Worm (Caenorhabditis elegans) whole organism, L3 larva: Measurements from ENCODE around the gene F39F10.5.
A peak's percentile ranks its signal among the peaks of the same experiment; 100 is the strongest.

ENCODE experiments used
- aly-2 ChIP-seq: fragments of 150-350 bp; optimal IDR thresholded peaks from 2 replicates; lab custom pipeline; 2014; ENCODE audit warnings: missing biosample characterization, missing genetic modification characterization
- ama-1 ChIP-seq: fragments of 150-350 bp; optimal IDR thresholded peaks from 2 replicates; lab custom pipeline; 2018
- ceh-28 ChIP-seq: fragments of 150-350 bp; optimal IDR thresholded peaks from 2 replicates; lab custom pipeline; 2014; ENCODE audit warnings: missing biosample characterization, missing genetic modification reagents, missing genetic modification characterization
- ceh-9 ChIP-seq: sonication (generic microtip); optimal IDR thresholded peaks from 2 replicates; lab custom pipeline; 2018; ENCODE audit warnings: missing biosample characterization, missing genetic modification characterization
- daf-12 ChIP-seq: fragments of 150-350 bp; optimal IDR thresholded peaks from 2 replicates; lab custom pipeline; 2014; ENCODE audit warnings: missing biosample characterization, missing genetic modification reagents, missing genetic modification characterization
- egl-5 ChIP-seq: fragments of 150-350 bp; optimal IDR thresholded peaks from 2 replicates; lab custom pipeline; 2017; ENCODE audit warnings: missing biosample characterization, missing genetic modification reagents, missing genetic modification characterization, inconsistent platforms
- elt-1 ChIP-seq: fragments of 150-350 bp; optimal IDR thresholded peaks from 2 replicates; lab custom pipeline; 2014; ENCODE audit warnings: missing biosample characterization, missing genetic modification characterization
- elt-2 ChIP-seq: sonication (generic microtip); optimal IDR thresholded peaks from 2 replicates; lab custom pipeline; 2016; ENCODE audit warnings: missing genetic modification reagents, mild to moderate bottlenecking, missing genetic modification characterization, missing compliant biosample characterization
- eor-1 ChIP-seq, 2 experiments: fragments of 150-350 bp; optimal IDR thresholded peaks; 2 replicates each; lab custom pipeline; 2014 to 2018; ENCODE audit warnings: missing biosample characterization in 2 of 2, missing genetic modification characterization in 2 of 2
- fkh-10 ChIP-seq: sonication (generic microtip); optimal IDR thresholded peaks from 2 replicates; lab custom pipeline; 2017; ENCODE audit warnings: missing biosample characterization, missing genetic modification reagents, missing genetic modification characterization
- fos-1 ChIP-seq: fragments of 150-350 bp; optimal IDR thresholded peaks from 2 replicates; lab custom pipeline; 2014; ENCODE audit warnings: missing biosample characterization, missing genetic modification characterization
- lin-15B ChIP-seq: fragments of 150-350 bp; optimal IDR thresholded peaks from 2 replicates; lab custom pipeline; 2014; ENCODE audit warnings: missing biosample characterization, missing genetic modification characterization
- lin-39 ChIP-seq: fragments of 150-350 bp; optimal IDR thresholded peaks from 2 replicates; lab custom pipeline; 2018; ENCODE audit warnings: missing biosample characterization, missing genetic modification reagents, missing genetic modification characterization
- lsy-12 ChIP-seq: sonication (generic microtip); optimal IDR thresholded peaks from 2 replicates; lab custom pipeline; 2016; ENCODE audit warnings: mild to moderate bottlenecking, missing genetic modification characterization, missing compliant biosample characterization
- mdl-1 ChIP-seq: fragments of 150-350 bp; optimal IDR thresholded peaks from 2 replicates; lab custom pipeline; 2014; ENCODE audit warnings: missing biosample characterization, missing genetic modification characterization
- nfya-1 ChIP-seq: sonication (generic microtip); optimal IDR thresholded peaks from 2 replicates; lab custom pipeline; 2017; ENCODE audit warnings: missing genetic modification characterization, mild to moderate bottlenecking, missing compliant biosample characterization, antibody characterized with exemption, moderate library complexity; ENCODE audit not compliant: insufficient read depth
- nhr-11 ChIP-seq: fragments of 150-350 bp; optimal IDR thresholded peaks from 2 replicates; lab custom pipeline; 2014; ENCODE audit warnings: missing biosample characterization, missing genetic modification characterization
- nhr-12 ChIP-seq: fragments of 150-350 bp; optimal IDR thresholded peaks from 2 replicates; lab custom pipeline; 2014; ENCODE audit warnings: missing biosample characterization, missing genetic modification characterization
- nhr-23 ChIP-seq: fragments of 150-350 bp; optimal IDR thresholded peaks from 2 replicates; lab custom pipeline; 2014; ENCODE audit warnings: missing biosample characterization, missing genetic modification reagents, missing genetic modification characterization
- nhr-237 ChIP-seq: fragments of 150-350 bp; optimal IDR thresholded peaks from 2 replicates; lab custom pipeline; 2014; ENCODE audit warnings: missing biosample characterization, missing genetic modification characterization
- nhr-25 ChIP-seq: sonication (generic microtip); optimal IDR thresholded peaks from 2 replicates; lab custom pipeline; 2017; ENCODE audit warnings: missing biosample characterization, missing genetic modification characterization
- nhr-43 ChIP-seq: sonication (generic microtip); optimal IDR thresholded peaks from 2 replicates; lab custom pipeline; 2016; ENCODE audit warnings: mild to moderate bottlenecking, missing genetic modification characterization, missing compliant biosample characterization; ENCODE audit not compliant: poor library complexity, severe bottlenecking
- nhr-67 ChIP-seq: fragments of 150-350 bp; optimal IDR thresholded peaks from 2 replicates; lab custom pipeline; 2014; ENCODE audit warnings: missing biosample characterization, missing genetic modification characterization
- nhr-76 ChIP-seq: fragments of 150-350 bp; sonication (generic microtip); optimal IDR thresholded peaks from 5 replicates; lab custom pipeline; 2014; ENCODE audit warnings: missing biosample characterization, missing genetic modification characterization
- nhr-77 ChIP-seq: fragments of 150-350 bp; optimal IDR thresholded peaks from 2 replicates; lab custom pipeline; 2014; ENCODE audit warnings: missing biosample characterization, missing genetic modification characterization
- pha-4 ChIP-seq: fragments of 150-350 bp; optimal IDR thresholded peaks from 2 replicates; lab custom pipeline; 2014; ENCODE audit warnings: missing biosample characterization, missing genetic modification reagents, missing genetic modification characterization
- sea-2 ChIP-seq: fragments of 150-350 bp; sonication (generic microtip); optimal IDR thresholded peaks from 4 replicates; lab custom pipeline; 2014; ENCODE audit warnings: missing biosample characterization, missing genetic modification reagents, missing genetic modification characterization
- skn-1 ChIP-seq: fragments of 150-350 bp; optimal IDR thresholded peaks from 2 replicates; lab custom pipeline; 2014; ENCODE audit warnings: missing biosample characterization, missing genetic modification characterization
- snpc-4 ChIP-seq: fragments of 150-350 bp; optimal IDR thresholded peaks from 2 replicates; lab custom pipeline; 2014; ENCODE audit warnings: missing biosample characterization, missing genetic modification characterization
- tbx-2 ChIP-seq: sonication (generic microtip); optimal IDR thresholded peaks from 2 replicates; lab custom pipeline; 2016; ENCODE audit warnings: mild to moderate bottlenecking, missing genetic modification characterization, missing compliant biosample characterization
- unc-39 ChIP-seq: sonication (generic microtip); optimal IDR thresholded peaks from 4 replicates; lab custom pipeline; 2017; ENCODE audit warnings: missing biosample characterization, missing genetic modification characterization
- unc-62 ChIP-seq: fragments of 150-350 bp; sonication (generic microtip); optimal IDR thresholded peaks from 4 replicates; lab custom pipeline; 2014; ENCODE audit warnings: missing biosample characterization, missing genetic modification reagents, missing genetic modification characterization
- zag-1 ChIP-seq: fragments of 150-350 bp; optimal IDR thresholded peaks from 2 replicates; lab custom pipeline; 2014; ENCODE audit warnings: missing biosample characterization, missing genetic modification characterization

F39F10.5 gene

ce11 chrX:16903619-16904018 is 9.9 kb downstream of the F39F10.5 start, which contains the start of gene F39F10.4:
F39F10.4 (minus strand) TSS chrX:16903719.
- TF ChIP-seq nhr-77 (no peak), egl-5 (no peak), nhr-237 (tag; lab: Kevin White, UChicago) (no peak), daf-12 (tag; lab: Kevin White, UChicago) (no peak), nhr-25 (no peak), nhr-43 (tag; lab: Kevin White, UChicago) (no peak), snpc-4 (tag; lab: Kevin White, UChicago) (no peak), lin-39 (tag; lab: Kevin White, UChicago) (no peak), pha-4 (tag; lab: Kevin White, UChicago) (no peak), zag-1 (tag; lab: Kevin White, UChicago) (no peak), elt-1 (tag; lab: Kevin White, UChicago) (no peak)

- TF ChIP-seq nhr-23 (tag; lab: Kevin White, UChicago) (no peak), ceh-9 (no peak)
Observed at ce11 chrX:16902657-16903056, 10.9 kb downstream of the F39F10.5 start.

- TF ChIP-seq nfya-1 (tag; lab: Kevin White, UChicago): peak; percentile 43
- peak; percentile 9 for TF ChIP-seq elt-2 (tag; lab: Kevin White, UChicago)
- peak; percentile 20 for TF ChIP-seq elt-1 (tag; lab: Kevin White, UChicago)
- TF ChIP-seq nhr-23 (tag; lab: Kevin White, UChicago): peak; percentile 25
- TF ChIP-seq nhr-25: peak; percentile 72
- TF ChIP-seq, all 47 proteins: peak for 5; not testable (repeated sequence) for 42
Observed at ce11 chrX:16901906-16902383, 11.6 kb downstream of the F39F10.5 start.

- TF ChIP-seq mdl-1 (no peak), lin-15B (tag; lab: Kevin White, UChicago) (no peak), ceh-28 (tag; lab: Kevin White, UChicago) (no peak), daf-12 (tag; lab: Kevin White, UChicago) (no peak), elt-1 (tag; lab: Kevin White, UChicago) (no peak), nhr-237 (tag; lab: Kevin White, UChicago) (no peak), aly-2 (no peak), skn-1 (tag; lab: Kevin White, UChicago) (no peak), ama-1 (lab: Kevin White, UChicago) (no peak), nhr-25 (no peak), nhr-43 (tag; lab: Kevin White, UChicago) (no peak), elt-2 (tag; lab: Kevin White, UChicago) (no peak), lsy-12 (tag; lab: Kevin White, UChicago) (no peak)
Observed at ce11 chrX:16894577-16894976, 19.0 kb downstream of the F39F10.5 start, which contains the start of gene F39F10.2. F39F10.2 (plus strand) TSS chrX:16894877.

- no peak for TF ChIP-seq elt-1 (tag; lab: Kevin White, UChicago)
- no peak for TF ChIP-seq unc-62
- no peak for TF ChIP-seq sea-2 (GFP tag; lab: Kevin White, UChicago)
- no peak for TF ChIP-seq tbx-2 (tag; lab: Kevin White, UChicago)
Observed at ce11 chrX:16893767-16894166, 19.8 kb downstream of the F39F10.5 start.

DNA sequence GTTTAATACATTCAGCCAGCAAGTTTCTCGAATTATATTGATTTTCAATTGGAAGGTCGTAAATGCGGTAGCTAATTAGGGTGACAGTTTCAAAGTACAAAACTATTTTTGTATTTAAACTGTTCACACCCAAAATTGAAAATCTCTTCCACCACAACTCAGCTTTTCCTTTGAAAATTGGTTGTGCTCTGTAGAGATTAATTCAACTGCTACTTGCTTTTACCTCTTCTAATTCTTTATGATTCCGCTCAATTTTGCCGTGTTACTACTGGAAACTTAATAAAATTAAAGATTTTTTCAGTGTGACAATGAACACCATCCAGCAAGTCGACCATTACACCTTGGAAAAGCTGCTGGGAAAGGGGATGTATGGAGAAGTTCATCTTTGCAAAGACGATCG is 21.9 kb downstream of the F39F10.5 start, which contains the start of gene F39F10.3:
Gene F39F10.3, plus strand, starts transcription at position 301 of the 400 bp plus-strand sequence.
- TF ChIP-seq lsy-12 (tag; lab: Kevin White, UChicago) (no peak), ama-1 (lab: Kevin White, UChicago) (no peak)

DNA sequence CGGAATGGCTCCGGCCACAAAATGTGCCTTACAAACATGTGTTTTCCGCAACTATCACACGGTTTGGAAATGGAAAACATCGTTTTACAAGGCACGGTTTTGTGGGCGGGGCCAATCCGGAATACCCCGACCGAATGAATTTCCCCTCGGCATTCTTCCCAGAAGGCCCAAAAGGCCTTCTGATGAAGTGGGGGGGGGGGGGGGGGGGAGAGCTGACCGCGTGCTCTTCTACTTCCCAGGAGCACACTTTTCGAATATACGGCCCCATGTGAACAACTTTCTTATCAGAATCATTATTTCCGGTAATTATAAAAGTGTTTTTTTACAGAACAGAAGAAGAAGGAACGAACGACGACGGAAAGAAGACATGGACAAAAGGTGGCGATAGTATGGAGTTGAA is 29.5 kb downstream of the F39F10.5 start:
- TF ChIP-seq pha-4 (tag; lab: Kevin White, UChicago) (no peak), nhr-11 (no peak), nhr-12 (tag; lab: Kevin White, UChicago) (no peak), skn-1 (tag; lab: Kevin White, UChicago) (no peak), nfya-1 (tag; lab: Kevin White, UChicago) (no peak), lin-39 (tag; lab: Kevin White, UChicago) (no peak), lsy-12 (tag; lab: Kevin White, UChicago) (no peak), fos-1 (tag; lab: Kevin White, UChicago) (no peak), nhr-67 (no peak), unc-39 (tag; lab: Kevin White, UChicago) (no peak), nhr-76 (no peak), unc-62 (no peak), eor-1 (tag; optimal IDR thresholded peaks at IDR 0.05; lab: Kevin White, UChicago) (no peak), zag-1 (tag; lab: Kevin White, UChicago) (no peak), nhr-23 (tag; lab: Kevin White, UChicago) (no peak), egl-5 (no peak), sea-2 (GFP tag; lab: Kevin White, UChicago) (no peak), nhr-25 (no peak), fkh-10 (GFP tag; lab: Kevin White, UChicago) (no peak)
